Worm (Caenorhabditis elegans) whole organism, midembryonic: ENCODE measurements around the gene str-46.

ENCODE experiments used
- T22C8.4 ChIP-seq: fragments of 200-800 bp; sonication (Bioruptor generic); IDR thresholded peaks from 2 replicates; pipeline ENCODE4 v1.3.6; 2022; ENCODE audit warnings: missing genetic modification characterization, missing compliant biosample characterization
- cog-1 ChIP-seq: sonication (generic microtip); optimal IDR thresholded peaks from 2 replicates; lab custom pipeline; 2016; ENCODE audit warnings: missing genetic modification characterization, missing compliant biosample characterization
- flt-1 ChIP-seq: fragments of 200-800 bp; sonication (Bioruptor generic); IDR thresholded peaks from 2 replicates; pipeline ENCODE4 v1.3.6; 2022; ENCODE audit warnings: missing genetic modification characterization, missing compliant biosample characterization
- klf-2 ChIP-seq: fragments of 200-800 bp; sonication (Bioruptor generic); conservative IDR thresholded peaks from 2 replicates; pipeline ENCODE4 v1.3.6; 2022; ENCODE audit warnings: missing genetic modification reagents, missing genetic modification characterization, missing compliant biosample characterization
- med-1 ChIP-seq: sonication (generic microtip); optimal IDR thresholded peaks from 2 replicates; lab custom pipeline; 2017; ENCODE audit warnings: missing genetic modification characterization, mild to moderate bottlenecking, missing compliant biosample characterization, antibody characterized with exemption, missing genetic modification reagents; ENCODE audit not compliant: insufficient read depth
- ref-1 ChIP-seq: fragments of 200-800 bp; sonication (Bioruptor generic); conservative IDR thresholded peaks from 2 replicates; pipeline ENCODE4 v1.3.6; 2022; ENCODE audit warnings: missing genetic modification reagents, missing genetic modification characterization, missing compliant biosample characterization
- tab-1 ChIP-seq: fragments of 200-800 bp; sonication (Bioruptor generic); IDR thresholded peaks from 2 replicates; pipeline ENCODE4 v1.3.6; 2022; ENCODE audit warnings: missing genetic modification characterization, missing compliant biosample characterization
- ztf-23 ChIP-seq: fragments of 200-800 bp; sonication (Bioruptor generic); IDR thresholded peaks from 2 replicates; pipeline ENCODE4 v1.3.6; 2022; ENCODE audit warnings: missing genetic modification reagents, missing genetic modification characterization, missing compliant biosample characterization
- ztf-29 ChIP-seq: fragments of 200-800 bp; sonication (Bioruptor generic); IDR thresholded peaks from 2 replicates; pipeline ENCODE4 v1.3.6; 2022; ENCODE audit warnings: missing genetic modification reagents, missing genetic modification characterization, missing compliant biosample characterization

The str-46 gene

ce11 chrV:2899867-2900266, at the start of gene str-46:
TSS of gene str-46 (minus strand) at chrV:2899967.
- TF ChIP-seq T22C8.4 (GFP tag; lab: Robert Waterston, UW) = no peak
- TF ChIP-seq cog-1 (tag; lab: Kevin White, UChicago) = no peak
- TF ChIP-seq ztf-23 (GFP tag; lab: Robert Waterston, UW) = no peak
- TF ChIP-seq klf-2 = no peak
- TF ChIP-seq ztf-29 = no peak
- no peak for TF ChIP-seq flt-1
- no peak for TF ChIP-seq ref-1
- TF ChIP-seq med-1 (GFP tag; lab: Kevin White, UChicago) = no peak
- no peak for TF ChIP-seq tab-1 (GFP tag; lab: Robert Waterston, UW)

- TF ChIP-seq tab-1 (GFP tag; lab: Robert Waterston, UW) (no peak), ztf-29 (no peak), klf-2 (no peak), T22C8.4 (GFP tag; lab: Robert Waterston, UW) (no peak), ztf-23 (GFP tag; lab: Robert Waterston, UW) (no peak), med-1 (GFP tag; lab: Kevin White, UChicago) (no peak), flt-1 (no peak), ref-1 (no peak), cog-1 (tag; lab: Kevin White, UChicago) (no peak)
Measured at ce11 chrV:2945602-2946001, 45.8 kb upstream of the str-46 start, which contains the start of gene srh-87. TSS of gene srh-87 (minus strand) at chrV:2945702.

- no peak for TF ChIP-seq T22C8.4 (GFP tag; lab: Robert Waterston, UW)
- no peak for TF ChIP-seq ztf-23 (GFP tag; lab: Robert Waterston, UW)
- TF ChIP-seq flt-1 = no peak
Measured at ce11 chrV:2943859-2944258, 44.1 kb upstream of the str-46 start, which contains the start of gene srw-137. TSS of gene srw-137 (minus strand) at chrV:2943959.

DNA sequence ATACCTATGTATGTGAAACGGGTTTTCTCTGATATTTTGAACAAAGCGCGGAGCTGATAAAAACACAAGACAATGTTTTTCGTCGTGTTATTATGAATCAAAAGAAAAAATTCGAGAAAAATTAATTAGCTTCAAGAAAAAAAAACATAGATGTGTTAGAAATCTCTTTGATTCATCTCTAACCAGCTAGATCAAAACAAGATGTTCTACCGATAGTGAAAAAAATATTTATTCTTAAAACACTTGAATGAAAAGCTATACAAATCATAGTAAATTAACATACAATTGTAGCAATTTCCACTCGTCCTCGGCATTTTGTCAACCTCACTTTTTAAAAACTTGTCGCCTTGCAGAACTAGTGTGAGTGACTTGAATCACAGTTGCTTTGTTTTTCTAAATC, 42.5 kb upstream of the str-46 start:
- TF ChIP-seq ztf-23 (GFP tag; lab: Robert Waterston, UW) (no peak), T22C8.4 (GFP tag; lab: Robert Waterston, UW) (no peak)

DNA sequence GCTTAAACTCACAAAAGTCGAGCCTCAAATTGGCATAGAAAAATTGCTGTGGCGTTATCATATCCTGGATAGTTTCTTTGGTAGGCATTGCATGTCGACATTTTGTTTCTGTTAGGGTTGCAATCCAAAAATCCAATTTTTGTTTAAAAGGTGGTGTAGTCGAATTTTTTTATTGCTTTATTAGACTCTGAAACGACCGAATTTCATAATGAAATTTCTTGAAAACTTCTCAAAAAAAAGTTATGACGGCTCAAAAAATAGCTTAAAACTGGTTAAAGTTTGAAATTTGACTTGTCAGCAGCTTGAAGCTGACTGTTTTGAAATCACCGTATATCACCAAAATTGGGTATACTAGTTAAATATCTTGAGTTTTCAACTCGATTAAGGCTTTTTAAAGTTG, 41.6 kb upstream of the str-46 start, which contains the start of gene srw-143:
Gene srw-143, minus strand, starts transcription at position 101 of the 400 bp plus-strand sequence.
- TF ChIP-seq ztf-23 (GFP tag; lab: Robert Waterston, UW) (no peak), tab-1 (GFP tag; lab: Robert Waterston, UW) (no peak), ztf-29 (no peak), T22C8.4 (GFP tag; lab: Robert Waterston, UW) (no peak), med-1 (GFP tag; lab: Kevin White, UChicago) (no peak), flt-1 (no peak), ref-1 (no peak), cog-1 (tag; lab: Kevin White, UChicago) (no peak), klf-2 (no peak)

DNA sequence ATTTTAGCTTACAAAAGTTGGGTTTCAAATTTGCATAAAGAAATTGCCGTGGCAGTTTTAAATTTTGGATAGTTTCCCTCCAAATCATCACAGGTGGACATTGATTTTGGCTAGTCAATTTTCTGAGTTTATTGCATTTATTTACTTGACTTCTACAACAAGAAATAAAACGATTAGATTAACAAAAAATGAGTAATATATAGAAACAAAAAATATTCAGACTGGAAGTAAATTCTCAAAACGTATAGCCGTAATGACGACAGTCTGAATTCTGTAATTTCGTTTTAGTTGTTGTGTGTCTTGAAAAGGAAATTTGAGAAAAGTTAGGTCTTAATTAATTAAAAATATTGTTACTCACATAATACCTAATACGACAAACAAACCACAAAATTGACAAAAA, 38.7 kb upstream of the str-46 start, which contains the start of gene srw-141:
Gene srw-141, minus strand, starts transcription at position 101 of the 400 bp plus-strand sequence.
- TF ChIP-seq ztf-23 (GFP tag; lab: Robert Waterston, UW) (no peak), flt-1 (no peak), klf-2 (no peak), med-1 (GFP tag; lab: Kevin White, UChicago) (no peak), T22C8.4 (GFP tag; lab: Robert Waterston, UW) (no peak), tab-1 (GFP tag; lab: Robert Waterston, UW) (no peak), ztf-29 (no peak), cog-1 (tag; lab: Kevin White, UChicago) (no peak), ref-1 (no peak)

DNA sequence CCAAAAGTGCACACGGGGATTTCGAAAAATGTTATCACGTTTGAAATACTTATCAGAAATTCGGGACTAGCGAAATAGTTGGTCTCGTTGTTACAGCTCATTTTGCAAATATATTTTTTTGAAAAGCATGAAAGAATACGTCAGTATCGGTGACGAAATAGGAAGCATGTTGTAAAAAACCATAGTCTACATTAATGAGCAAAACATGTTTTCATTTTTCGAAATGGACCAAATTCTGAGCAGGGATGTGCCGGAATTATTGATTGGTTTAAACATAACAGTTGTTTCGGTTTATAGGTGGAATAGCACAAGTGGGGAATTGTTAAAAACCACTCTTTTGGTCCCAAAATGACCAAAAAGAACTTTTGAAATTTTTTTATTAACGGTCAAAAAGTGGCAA, 34.3 kb upstream of the str-46 start, which contains the start of gene srh-247:
Gene srh-247, minus strand, starts transcription at position 101 of the 400 bp plus-strand sequence.
- TF ChIP-seq med-1 (GFP tag; lab: Kevin White, UChicago) (no peak), T22C8.4 (GFP tag; lab: Robert Waterston, UW) (no peak), ref-1 (no peak), ztf-29 (no peak)

ce11 chrV:2931252-2931651, 31.5 kb upstream of the str-46 start, which contains the start of gene C31B8.1:
TSS of gene C31B8.1 (plus strand) at chrV:2931552.
- TF ChIP-seq cog-1 (tag; lab: Kevin White, UChicago) (no peak), tab-1 (GFP tag; lab: Robert Waterston, UW) (no peak), ref-1 (no peak)

- TF ChIP-seq ztf-29 = no peak
- TF ChIP-seq cog-1 (tag; lab: Kevin White, UChicago) = no peak
- TF ChIP-seq klf-2 = no peak
- no peak for TF ChIP-seq flt-1
- no peak for TF ChIP-seq ztf-23 (GFP tag; lab: Robert Waterston, UW)
- TF ChIP-seq ref-1 = no peak
- TF ChIP-seq med-1 (GFP tag; lab: Kevin White, UChicago) = no peak
- no peak for TF ChIP-seq tab-1 (GFP tag; lab: Robert Waterston, UW)
- TF ChIP-seq T22C8.4 (GFP tag; lab: Robert Waterston, UW) = no peak
Measured at ce11 chrV:2929753-2930152, 30.0 kb upstream of the str-46 start, which contains the start of gene C31B8.16. TSS of gene C31B8.16 (plus strand) at chrV:2930053.

ce11 chrV:2927553-2927952, 27.8 kb upstream of the str-46 start, which contains the start of gene C31B8.12:
TSS of gene C31B8.12 (minus strand) at chrV:2927653.
- TF ChIP-seq T22C8.4 (GFP tag; lab: Robert Waterston, UW) = no peak
- TF ChIP-seq cog-1 (tag; lab: Kevin White, UChicago) = no peak
- no peak for TF ChIP-seq flt-1
- no peak for TF ChIP-seq med-1 (GFP tag; lab: Kevin White, UChicago)
- no peak for TF ChIP-seq tab-1 (GFP tag; lab: Robert Waterston, UW)
- TF ChIP-seq ztf-29 = no peak
- no peak for TF ChIP-seq ref-1
- no peak for TF ChIP-seq ztf-23 (GFP tag; lab: Robert Waterston, UW)
- no peak for TF ChIP-seq klf-2

DNA sequence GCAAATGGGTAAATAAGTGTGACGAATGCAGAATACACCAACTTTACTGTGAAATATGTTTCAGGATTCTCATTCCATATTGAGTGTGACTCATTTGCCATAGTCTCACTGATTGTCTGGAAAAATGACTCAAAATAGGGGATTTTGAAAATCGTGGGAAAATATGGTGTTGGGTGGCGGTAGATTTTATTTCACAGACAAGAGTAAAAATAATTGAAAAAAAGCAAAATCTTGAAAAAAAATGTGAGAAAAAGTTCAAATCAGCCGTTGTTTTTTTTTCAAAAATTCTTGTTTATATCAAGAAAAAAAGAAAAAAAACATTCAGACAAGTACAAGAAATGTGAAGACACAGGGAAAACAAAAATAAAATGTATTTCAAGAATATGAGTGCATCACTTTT, 22.8 kb upstream of the str-46 start, which contains the start of gene srh-38:
Gene srh-38, minus strand, starts transcription at position 101 of the 400 bp plus-strand sequence.
- TF ChIP-seq ztf-29 = no peak
- TF ChIP-seq med-1 (GFP tag; lab: Kevin White, UChicago) = no peak
- TF ChIP-seq cog-1 (tag; lab: Kevin White, UChicago) = no peak
- no peak for TF ChIP-seq klf-2
- TF ChIP-seq ref-1 = no peak
